Worm (Caenorhabditis elegans) whole organism, young adult: ENCODE results near the gene sao-1.

Experiments used
- F23B12.7 ChIP-seq: sonication (generic microtip); optimal IDR thresholded peaks from 2 replicates; lab custom pipeline; 2017; ENCODE audit warnings: missing genetic modification characterization, mild to moderate bottlenecking, missing compliant biosample characterization, antibody characterized with exemption, moderate library complexity; ENCODE audit not compliant: insufficient read depth
- F39B2.1 ChIP-seq: fragments of 200-800 bp; sonication (Bioruptor generic); IDR thresholded peaks from 2 replicates; pipeline ENCODE4 v1.3.6; 2022; ENCODE audit warnings: missing genetic modification reagents, missing genetic modification characterization, missing compliant biosample characterization
- F57A8.1 ChIP-seq: fragments of 200-800 bp; sonication (Bioruptor generic); optimal IDR thresholded peaks from 2 replicates; lab custom pipeline; 2018; ENCODE audit warnings: mild to moderate bottlenecking, missing genetic modification characterization, moderate library complexity, missing compliant biosample characterization
- T07F8.4 ChIP-seq: sonication (generic microtip); optimal IDR thresholded peaks from 2 replicates; lab custom pipeline; 2016; ENCODE audit warnings: mild to moderate bottlenecking, missing genetic modification characterization, moderate library complexity, missing compliant biosample characterization
- T26A5.8 ChIP-seq: sonication (generic microtip); optimal IDR thresholded peaks from 2 replicates; lab custom pipeline; 2016; ENCODE audit warnings: missing genetic modification characterization, missing compliant biosample characterization
- Y56A3A.18 ChIP-seq: fragments of 200-800 bp; sonication (Bioruptor generic); IDR thresholded peaks from 2 replicates; pipeline ENCODE4 v1.3.6; 2022; ENCODE audit warnings: missing genetic modification reagents, missing genetic modification characterization, missing compliant biosample characterization
- Y67H2A.10 ChIP-seq: fragments of 200-800 bp; sonication (Bioruptor generic); conservative IDR thresholded peaks from 2 replicates; pipeline ENCODE4 v1.3.6; 2022; ENCODE audit warnings: missing genetic modification reagents, missing genetic modification characterization, missing compliant biosample characterization
- Y95B8A.8 ChIP-seq: fragments of 200-800 bp; sonication (Bioruptor generic); IDR thresholded peaks from 2 replicates; pipeline ENCODE4 v1.3.6; 2022; ENCODE audit warnings: missing genetic modification reagents, missing genetic modification characterization, missing compliant biosample characterization
- ZK185.1 ChIP-seq: sonication (generic microtip); optimal IDR thresholded peaks from 2 replicates; lab custom pipeline; 2016; ENCODE audit warnings: mild to moderate bottlenecking, missing genetic modification characterization, missing compliant biosample characterization; ENCODE audit not compliant: poor library complexity, severe bottlenecking
- ama-1 ChIP-seq, 3 experiments: fragments of 150-350 bp in 1 of 3; sonication (generic microtip) in 2 of 3; optimal IDR thresholded peaks; 2 replicates each; lab custom pipeline; 2014 to 2018; ENCODE audit warnings: missing biosample characterization in 2 of 3, missing genetic modification characterization in 2 of 3, missing genetic modification reagents in 2 of 3
- attf-5 ChIP-seq: fragments of 200-800 bp; sonication (Bioruptor generic); optimal IDR thresholded peaks from 2 replicates; lab custom pipeline; 2018; ENCODE audit warnings: mild to moderate bottlenecking, missing genetic modification characterization, missing compliant biosample characterization
- bed-2 ChIP-seq: fragments of 200-800 bp; sonication (Bioruptor generic); IDR thresholded peaks from 2 replicates; pipeline ENCODE4 v1.3.6; 2022; ENCODE audit warnings: missing genetic modification reagents, missing genetic modification characterization, missing compliant biosample characterization
- cebp-2 ChIP-seq: fragments of 200-800 bp; sonication (Bioruptor generic); IDR thresholded peaks from 2 replicates; pipeline ENCODE4 v1.3.6; 2022; ENCODE audit warnings: missing genetic modification characterization, missing compliant biosample characterization
- ceh-40 ChIP-seq: fragments of 200-800 bp; sonication (Bioruptor generic); IDR thresholded peaks from 2 replicates; pipeline ENCODE4 v1.3.6; 2022; ENCODE audit warnings: missing genetic modification characterization, missing compliant biosample characterization
- ceh-79 ChIP-seq: sonication (generic microtip); optimal IDR thresholded peaks from 2 replicates; lab custom pipeline; 2017; ENCODE audit warnings: mild to moderate bottlenecking, missing genetic modification characterization, missing compliant biosample characterization
- chd-7 ChIP-seq: sonication (generic microtip); optimal IDR thresholded peaks from 2 replicates; lab custom pipeline; 2016; ENCODE audit warnings: mild to moderate bottlenecking, missing genetic modification characterization, moderate library complexity, missing compliant biosample characterization
- dox-1 ChIP-seq: fragments of 200-800 bp; sonication (Bioruptor generic); IDR thresholded peaks from 2 replicates; pipeline ENCODE4 v1.3.6; 2022; ENCODE audit warnings: missing genetic modification reagents, missing genetic modification characterization, missing compliant biosample characterization
- egrh-3 ChIP-seq: fragments of 200-800 bp; sonication (Bioruptor generic); IDR thresholded peaks from 2 replicates; pipeline ENCODE4 v1.3.6; 2022; ENCODE audit warnings: missing genetic modification reagents, missing genetic modification characterization, missing compliant biosample characterization
- him-1 ChIP-seq: sonication (generic microtip); optimal IDR thresholded peaks from 2 replicates; lab custom pipeline; 2016; ENCODE audit warnings: missing genotype, missing genetic modification reagents, missing genetic modification characterization, missing compliant biosample characterization
- hlh-12 ChIP-seq: sonication (generic microtip); optimal IDR thresholded peaks from 2 replicates; lab custom pipeline; 2016; ENCODE audit warnings: missing genetic modification characterization, missing compliant biosample characterization
- hmg-1.2 ChIP-seq: fragments of 200-800 bp; sonication (Bioruptor generic); IDR thresholded peaks from 2 replicates; pipeline ENCODE4 v1.3.6; 2022; ENCODE audit warnings: missing genetic modification reagents, missing genetic modification characterization, missing compliant biosample characterization
- hmg-20 ChIP-seq: fragments of 200-800 bp; sonication (Bioruptor generic); IDR thresholded peaks from 2 replicates; pipeline ENCODE4 v1.3.6; 2022; ENCODE audit warnings: missing genetic modification reagents, missing genetic modification characterization, missing compliant biosample characterization
- madf-10 ChIP-seq: sonication (generic microtip); optimal IDR thresholded peaks from 2 replicates; lab custom pipeline; 2016; ENCODE audit warnings: mild to moderate bottlenecking, missing genetic modification characterization, missing compliant biosample characterization
- madf-6 ChIP-seq: fragments of 200-800 bp; sonication (Bioruptor generic); IDR thresholded peaks from 2 replicates; pipeline ENCODE4 v1.3.6; 2022; ENCODE audit warnings: missing genetic modification reagents, missing genetic modification characterization, missing compliant biosample characterization
- mel-28 ChIP-seq: sonication (generic microtip); optimal IDR thresholded peaks from 2 replicates; lab custom pipeline; 2016; ENCODE audit warnings: borderline replicate concordance, mild to moderate bottlenecking, missing genetic modification characterization, missing compliant biosample characterization
- nfyb-1 ChIP-seq: fragments of 200-800 bp; sonication (Bioruptor generic); IDR thresholded peaks from 2 replicates; pipeline ENCODE4 v1.3.6; 2022; ENCODE audit warnings: missing genetic modification reagents, missing genetic modification characterization, missing compliant biosample characterization
- nhr-80 ChIP-seq: sonication (generic microtip); optimal IDR thresholded peaks from 2 replicates; lab custom pipeline; 2016; ENCODE audit warnings: missing genetic modification characterization, missing compliant biosample characterization
- nhr-90 ChIP-seq: sonication (generic microtip); optimal IDR thresholded peaks from 2 replicates; lab custom pipeline; 2016; ENCODE audit warnings: missing genotype, mild to moderate bottlenecking, missing genetic modification characterization, missing compliant biosample characterization
- rec-8 ChIP-seq, 2 experiments: sonication (generic microtip); optimal IDR thresholded peaks; 2 replicates each; lab custom pipeline; 2016; ENCODE audit warnings: mild to moderate bottlenecking in 2 of 2, missing genetic modification characterization in 2 of 2, missing genetic modification reagents in 2 of 2, missing genotype in 2 of 2, missing biosample characterization in 1 of 2, missing compliant biosample characterization in 1 of 2, moderate library complexity in 1 of 2
- sea-2 ChIP-seq: fragments of 200-800 bp; sonication (Bioruptor generic); IDR thresholded peaks from 2 replicates; pipeline ENCODE4 v1.3.6; 2022; ENCODE audit warnings: missing genetic modification characterization, missing compliant biosample characterization
- snpc-1.3 ChIP-seq: sonication (generic microtip); optimal IDR thresholded peaks from 2 replicates; lab custom pipeline; 2017; ENCODE audit warnings: missing genetic modification characterization, mild to moderate bottlenecking, missing compliant biosample characterization, antibody characterized with exemption, moderate library complexity, missing genotype, missing genetic modification reagents; ENCODE audit not compliant: insufficient read depth
- snpc-4 ChIP-seq, 5 experiments: fragments of 150-350 bp in 1 of 5; sonication (generic microtip) in 4 of 5; optimal IDR thresholded peaks; 2 replicates each; lab custom pipeline; 2014 to 2018; ENCODE audit warnings: missing genetic modification characterization in 5 of 5, missing biosample characterization in 3 of 5, antibody characterized with exemption in 2 of 5, mild to moderate bottlenecking in 2 of 5, missing compliant biosample characterization in 2 of 5, missing genotype in 2 of 5, moderate library complexity in 2 of 5, missing genetic modification reagents in 1 of 5
- sptf-2 ChIP-seq: fragments of 200-800 bp; sonication (Bioruptor generic); optimal IDR thresholded peaks from 2 replicates; lab custom pipeline; 2018; ENCODE audit warnings: mild to moderate bottlenecking, missing genetic modification characterization, missing compliant biosample characterization
- tbp1 ChIP-seq: fragments of 200-800 bp; sonication (Bioruptor generic); optimal IDR thresholded peaks from 2 replicates; lab custom pipeline; 2018; ENCODE audit warnings: mild to moderate bottlenecking, missing genetic modification characterization, missing compliant biosample characterization
- tbx-9 ChIP-seq: sonication (generic microtip); optimal IDR thresholded peaks from 2 replicates; lab custom pipeline; 2016; ENCODE audit warnings: borderline replicate concordance, missing genetic modification characterization, inconsistent platforms, missing compliant biosample characterization
- unc-130 ChIP-seq: sonication (generic microtip); optimal IDR thresholded peaks from 2 replicates; lab custom pipeline; 2016; ENCODE audit warnings: missing genetic modification reagents, missing genetic modification characterization, missing compliant biosample characterization
- unc-62 ChIP-seq: fragments of 150-350 bp; optimal IDR thresholded peaks from 2 replicates; lab custom pipeline; 2014; ENCODE audit warnings: missing biosample characterization, missing genetic modification reagents, missing genetic modification characterization
- ztf-22 ChIP-seq: fragments of 200-800 bp; sonication (Bioruptor generic); optimal IDR thresholded peaks from 2 replicates; lab custom pipeline; 2018; ENCODE audit warnings: mild to moderate bottlenecking, missing genetic modification characterization, moderate library complexity, missing compliant biosample characterization
- ztf-28 ChIP-seq: fragments of 200-800 bp; sonication (Bioruptor generic); IDR thresholded peaks from 2 replicates; pipeline ENCODE4 v1.3.6; 2022; ENCODE audit warnings: missing genetic modification reagents, missing genetic modification characterization, missing compliant biosample characterization
- ztf-3 ChIP-seq: fragments of 200-800 bp; sonication (Bioruptor generic); optimal IDR thresholded peaks from 2 replicates; lab custom pipeline; 2018; ENCODE audit warnings: mild to moderate bottlenecking, missing genetic modification characterization, missing compliant biosample characterization

The sao-1 gene

DNA sequence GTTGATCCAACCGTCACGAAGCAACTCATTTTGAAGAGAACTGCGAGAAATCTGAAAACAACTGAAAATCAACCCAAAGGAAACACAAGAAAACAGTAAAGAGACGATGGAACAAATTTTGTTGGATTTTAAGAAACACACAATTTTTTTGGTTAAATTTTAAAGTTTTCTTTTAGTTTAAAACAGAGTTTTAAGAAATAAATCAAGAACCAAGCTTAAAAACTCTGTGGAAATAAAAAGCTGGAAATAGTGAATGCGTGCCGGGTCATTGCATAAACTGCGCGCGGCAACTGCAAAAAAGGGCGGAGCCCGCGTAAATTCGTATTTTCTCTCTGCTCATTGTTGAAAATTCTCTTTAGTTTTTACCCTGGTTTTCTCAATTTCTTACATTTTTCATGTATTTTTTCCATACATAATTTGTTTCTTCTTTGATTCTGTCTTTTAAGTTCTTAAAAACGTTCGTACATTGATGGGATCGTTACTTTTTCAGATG, 1.8 kb upstream of the sao-1 start, which contains the start of the genes algn-13 and R10D12.13 (continued):
- no peak for TF ChIP-seq Y67H2A.10 (GFP tag; lab: Robert Waterston, UW)
- TF ChIP-seq chd-7 (tag; lab: Kevin White, UChicago) = no peak
- no peak for TF ChIP-seq T26A5.8 (tag; lab: Kevin White, UChicago)

DNA sequence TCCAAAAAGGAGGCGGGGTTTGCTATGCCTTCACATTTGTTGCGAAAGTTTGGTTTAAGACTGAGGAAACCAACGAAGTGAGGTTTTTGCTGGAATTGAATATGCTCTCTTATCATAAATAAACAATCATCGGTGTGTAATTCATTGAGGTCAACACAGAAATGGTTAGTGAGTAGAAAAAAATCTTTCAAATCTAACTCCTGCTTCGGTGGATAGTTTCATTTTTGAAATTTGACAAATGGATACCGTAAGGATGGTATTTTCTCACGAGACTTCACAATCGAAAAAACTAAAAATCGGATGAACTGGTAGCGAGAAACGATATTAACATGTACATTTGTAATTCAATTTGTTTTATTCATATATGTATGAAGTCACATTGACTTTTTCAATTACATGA, 17.1 kb downstream of the sao-1 start, which contains the start of gene eol-1:
Gene eol-1 (minus strand): TSS at position 101 of the 400 bp plus-strand sequence.
- TF ChIP-seq nfyb-1 (GFP tag; lab: Robert Waterston, UW) = no peak
- no peak for TF ChIP-seq egrh-3 (GFP tag; lab: Robert Waterston, UW)
- no peak for TF ChIP-seq ztf-3 (GFP tag; lab: Kevin White, UChicago)
- TF ChIP-seq him-1 = no peak
- no peak for TF ChIP-seq hlh-12 (tag; lab: Kevin White, UChicago)
- no peak for TF ChIP-seq bed-2 (GFP tag; lab: Robert Waterston, UW)
- TF ChIP-seq ceh-40 (GFP tag; lab: Robert Waterston, UW) = no peak
- TF ChIP-seq sea-2 (GFP tag; lab: Robert Waterston, UW) = no peak
- TF ChIP-seq F39B2.1 (GFP tag; lab: Robert Waterston, UW) = no peak
- no peak for TF ChIP-seq F57A8.1

DNA sequence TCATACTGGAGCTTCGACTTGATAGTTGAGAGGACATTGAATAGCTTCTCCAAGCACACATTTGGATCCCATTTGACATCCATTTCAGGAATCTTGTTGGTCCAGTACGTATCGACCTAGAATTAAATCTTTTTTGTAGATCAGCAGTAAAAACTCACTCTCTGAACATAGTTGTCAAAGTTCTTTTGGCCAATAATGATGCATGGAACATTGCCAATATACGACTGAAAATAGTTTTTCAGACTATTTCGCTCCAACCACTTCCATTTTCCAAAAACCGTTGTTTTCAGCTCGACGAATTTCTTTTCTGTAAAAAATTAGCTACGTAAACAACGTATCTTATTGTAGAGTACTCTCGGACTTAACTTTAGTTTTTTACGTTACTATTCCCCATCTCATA, 18.0 kb downstream of the sao-1 start:
- TF ChIP-seq rec-8 (tag; optimal IDR thresholded peaks at IDR 0.05; lab: Kevin White, UChicago) (no peak), tbx-9 (tag; lab: Kevin White, UChicago) (no peak), nhr-90 (tag; lab: Kevin White, UChicago) (no peak), mel-28 (tag; lab: Kevin White, UChicago) (no peak), unc-62 (GFP tag; lab: Kevin White, UChicago) (no peak), attf-5 (GFP tag; lab: Kevin White, UChicago) (no peak), Y95B8A.8 (GFP tag; lab: Robert Waterston, UW) (no peak), snpc-1.3 (no peak), cebp-2 (no peak), T07F8.4 (no peak), madf-10 (no peak)

DNA sequence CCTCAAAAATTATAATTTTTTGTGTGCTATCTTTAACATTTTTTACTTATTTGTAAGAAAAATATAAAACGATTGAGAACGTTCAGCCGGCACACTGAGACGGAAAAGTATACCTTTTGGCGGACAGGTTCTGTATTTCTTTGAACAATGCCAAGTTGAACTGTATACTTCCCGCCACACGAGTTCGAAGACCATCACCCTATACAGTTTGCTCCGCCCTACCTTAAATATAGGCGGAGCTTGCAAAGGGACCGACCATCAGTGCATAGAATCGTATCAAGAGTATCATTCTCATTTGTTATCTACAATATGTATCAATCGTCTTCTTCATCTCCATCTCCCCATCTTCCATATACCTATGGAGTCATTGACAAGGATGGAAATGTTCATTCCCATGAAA, 21.1 kb downstream of the sao-1 start, which contains the start of gene end-1:
Gene end-1 (plus strand): TSS at position 301 of the 400 bp plus-strand sequence.
- TF ChIP-seq tbp1 = no peak
- TF ChIP-seq attf-5 (GFP tag; lab: Kevin White, UChicago) = no peak
- TF ChIP-seq tbx-9 (tag; lab: Kevin White, UChicago) = no peak
- no peak for TF ChIP-seq ztf-28 (GFP tag; lab: Robert Waterston, UW)
- TF ChIP-seq sptf-2 (GFP tag; lab: Kevin White, UChicago) = no peak
- no peak for TF ChIP-seq ztf-22 (GFP tag; lab: Kevin White, UChicago)
- TF ChIP-seq nhr-90 (tag; lab: Kevin White, UChicago) = no peak
- TF ChIP-seq snpc-4 (GFP tag; optimal IDR thresholded peaks at IDR 0.05; lab: Kevin White, UChicago) = no peak
- no peak for TF ChIP-seq snpc-4 (tag; optimal IDR thresholded peaks at IDR 0.05; lab: Kevin White, UChicago)
- TF ChIP-seq F23B12.7 (tag; lab: Kevin White, UChicago) = no peak
- TF ChIP-seq dox-1 (GFP tag; lab: Robert Waterston, UW) = no peak

DNA sequence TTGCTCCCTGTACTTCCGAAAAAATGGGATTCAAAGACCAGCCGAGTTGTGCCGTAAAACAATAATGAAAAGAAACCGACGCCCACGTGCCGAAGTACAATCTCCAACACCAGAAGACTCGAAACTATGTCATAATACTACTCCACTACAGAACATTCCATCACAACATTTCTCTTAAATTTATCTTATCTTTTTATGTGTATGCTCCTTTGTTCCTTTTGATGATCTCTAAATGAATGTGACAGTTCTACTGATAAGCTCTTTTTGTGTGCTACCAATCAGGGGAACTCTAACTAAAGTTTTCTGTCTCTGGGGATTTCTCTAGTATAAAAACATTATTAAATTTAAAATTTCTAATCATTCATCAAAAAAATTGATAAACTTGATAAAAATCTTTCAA, 23.1 kb downstream of the sao-1 start:
- TF ChIP-seq madf-6 (GFP tag; lab: Robert Waterston, UW) = peak; percentile 52
- TF ChIP-seq ztf-3 (GFP tag; lab: Kevin White, UChicago) = no peak
- TF ChIP-seq Y56A3A.18 = 0 out of 2 replicates have a peak, but pooled peaks have one; percentile 48
- TF ChIP-seq snpc-4 (GFP tag; optimal IDR thresholded peaks at IDR 0.05; lab: Kevin White, UChicago) = no peak
- peak in 1 of 4 experiments; percentile 3 for TF ChIP-seq snpc-4 (tag; optimal IDR thresholded peaks at IDR 0.05; lab: Kevin White, UChicago)
- TF ChIP-seq nhr-80 (tag; lab: Kevin White, UChicago) = peak; percentile 67
- no peak for TF ChIP-seq hmg-20 (GFP tag; lab: Robert Waterston, UW)
- TF ChIP-seq ZK185.1 = no peak
- TF ChIP-seq ceh-79 (tag; lab: Kevin White, UChicago) = peak; percentile 12
- TF ChIP-seq nfyb-1 (GFP tag; lab: Robert Waterston, UW) = 0 out of 2 replicates have a peak, but pooled peaks have one; percentile 17
- peak; percentile 13; the same call in 1 of the 2 replicates for TF ChIP-seq hmg-1.2 (GFP tag; lab: Robert Waterston, UW)
- no peak for TF ChIP-seq unc-130 (GFP tag; lab: Kevin White, UChicago)
- TF ChIP-seq ama-1 (optimal IDR thresholded peaks at IDR 0.05; lab: Kevin White, UChicago) = no peak
- TF ChIP-seq ama-1 (GFP tag; optimal IDR thresholded peaks at IDR 0.05; lab: Kevin White, UChicago) = peak in 1 of 2 experiments; percentile 24
- no peak for TF ChIP-seq T07F8.4
